Worm (Caenorhabditis elegans) whole organism, L1 larva: ENCODE data around the gene F55G7.4.
A peak's percentile ranks its signal among the peaks of the same experiment; 100 is the strongest.

Experiments used
- C34B4.2 ChIP-seq: sonication (generic microtip); optimal IDR thresholded peaks from 2 replicates; lab custom pipeline; 2017; ENCODE audit warnings: mild to moderate bottlenecking, missing genetic modification characterization, missing compliant biosample characterization
- F16B12.6 ChIP-seq: fragments of 150-350 bp; optimal IDR thresholded peaks from 2 replicates; lab custom pipeline; 2014; ENCODE audit warnings: missing biosample characterization, missing genetic modification characterization
- alr-1 ChIP-seq: fragments of 200-800 bp; sonication (Bioruptor generic); optimal IDR thresholded peaks from 2 replicates; lab custom pipeline; 2018; ENCODE audit warnings: borderline replicate concordance, mild to moderate bottlenecking, missing genetic modification characterization, missing compliant biosample characterization
- ceh-63 ChIP-seq: fragments of 200-800 bp; sonication (Bioruptor generic); optimal IDR thresholded peaks from 2 replicates; lab custom pipeline; 2018; ENCODE audit warnings: mild to moderate bottlenecking, missing genetic modification characterization, missing compliant biosample characterization
- ceh-8 ChIP-seq: fragments of 200-800 bp; sonication (Bioruptor generic); optimal IDR thresholded peaks from 2 replicates; lab custom pipeline; 2018; ENCODE audit warnings: mild to moderate bottlenecking, missing genetic modification characterization, moderate library complexity, missing compliant biosample characterization
- ceh-82 ChIP-seq, 3 experiments: fragments of 150-350 bp in 1 of 3; sonication (generic microtip) in 2 of 3; optimal IDR thresholded peaks; 2 replicates each; lab custom pipeline; 2014 to 2017; ENCODE audit warnings: missing biosample characterization in 3 of 3, missing genetic modification characterization in 3 of 3
- ceh-88 ChIP-seq: fragments of 200-800 bp; sonication (Bioruptor generic); IDR thresholded peaks from 2 replicates; pipeline ENCODE4 v1.3.6; 2022; ENCODE audit warnings: missing genetic modification characterization, missing compliant biosample characterization
- ces-1 ChIP-seq: fragments of 150-350 bp; optimal IDR thresholded peaks from 2 replicates; lab custom pipeline; 2014; ENCODE audit warnings: missing biosample characterization, missing genetic modification reagents, missing genetic modification characterization
- efl-1 ChIP-seq, 4 experiments: fragments of 150-350 bp; optimal IDR thresholded peaks in 3 of 4; peaks in 1 of 4; 1 replicate in 1 of 4; 2 replicates in 3 of 4; lab custom pipeline; 2014; ENCODE audit warnings: missing biosample characterization in 2 of 4, missing genetic modification characterization in 2 of 4, missing genetic modification reagents in 2 of 4
- egl-13 ChIP-seq: sonication (generic microtip); optimal IDR thresholded peaks from 2 replicates; lab custom pipeline; 2016; ENCODE audit warnings: missing genotype, missing genetic modification reagents, missing genetic modification characterization, missing compliant biosample characterization
- egl-27 ChIP-seq, 2 experiments: fragments of 150-350 bp in 1 of 2; sonication (generic microtip); optimal IDR thresholded peaks; 3 replicates each; lab custom pipeline; 2017 to 2018; ENCODE audit warnings: missing biosample characterization in 2 of 2, missing genetic modification characterization in 2 of 2, missing genetic modification reagents in 2 of 2
- elt-2 ChIP-seq: sonication (generic microtip); optimal IDR thresholded peaks from 2 replicates; lab custom pipeline; 2016; ENCODE audit warnings: missing genetic modification characterization, mild to moderate bottlenecking, inconsistent platforms, missing compliant biosample characterization, missing genetic modification reagents
- ets-5 ChIP-seq: fragments of 200-800 bp; sonication (Bioruptor generic); IDR thresholded peaks from 2 replicates; pipeline ENCODE4 v1.3.6; 2022; ENCODE audit warnings: missing genetic modification characterization, missing compliant biosample characterization
- fkh-10 ChIP-seq: sonication (generic microtip); optimal IDR thresholded peaks from 2 replicates; lab custom pipeline; 2017; ENCODE audit warnings: missing biosample characterization, missing genetic modification reagents, missing genetic modification characterization
- fkh-4 ChIP-seq: sonication (generic microtip); optimal IDR thresholded peaks from 2 replicates; lab custom pipeline; 2016; ENCODE audit warnings: missing compliant biosample characterization, missing genetic modification characterization, borderline replicate concordance
- fkh-8 ChIP-seq: sonication (generic microtip); optimal IDR thresholded peaks from 2 replicates; lab custom pipeline; 2016; ENCODE audit warnings: mild to moderate bottlenecking, missing genetic modification characterization, missing compliant biosample characterization
- fos-1 ChIP-seq: fragments of 150-350 bp; optimal IDR thresholded peaks from 2 replicates; lab custom pipeline; 2014; ENCODE audit warnings: missing biosample characterization, missing genetic modification characterization
- grh-1 ChIP-seq: fragments of 200-800 bp; sonication (Bioruptor generic); IDR thresholded peaks from 2 replicates; pipeline ENCODE4 v1.3.6; 2022; ENCODE audit warnings: missing genetic modification reagents, missing genetic modification characterization, missing compliant biosample characterization
- hlh-17 ChIP-seq: fragments of 200-800 bp; sonication (Bioruptor generic); optimal IDR thresholded peaks from 2 replicates; lab custom pipeline; 2018; ENCODE audit warnings: missing genetic modification characterization, mild to moderate bottlenecking, missing compliant biosample characterization, moderate library complexity, borderline replicate concordance
- hlh-4 ChIP-seq: sonication (generic microtip); optimal IDR thresholded peaks from 2 replicates; lab custom pipeline; 2016; ENCODE audit warnings: mild to moderate bottlenecking, missing genetic modification characterization, missing compliant biosample characterization
- hpl-2 ChIP-seq: fragments of 150-350 bp; optimal IDR thresholded peaks from 2 replicates; lab custom pipeline; 2014; ENCODE audit warnings: missing biosample characterization, missing genetic modification reagents, missing genetic modification characterization
- irx-1 ChIP-seq: sonication (generic microtip); optimal IDR thresholded peaks from 2 replicates; lab custom pipeline; 2016; ENCODE audit warnings: missing genetic modification characterization, missing compliant biosample characterization
- jun-1 ChIP-seq: fragments of 150-350 bp; optimal IDR thresholded peaks from 2 replicates; lab custom pipeline; 2014; ENCODE audit warnings: missing biosample characterization, missing genetic modification reagents, missing genetic modification characterization
- lin-15B ChIP-seq: fragments of 150-350 bp; sonication (generic microtip); optimal IDR thresholded peaks from 3 replicates; lab custom pipeline; 2014; ENCODE audit warnings: missing biosample characterization, missing genetic modification characterization
- mab-9 ChIP-seq: fragments of 200-800 bp; sonication (Bioruptor generic); IDR thresholded peaks from 2 replicates; pipeline ENCODE4 v1.3.6; 2022; ENCODE audit warnings: missing genetic modification reagents, missing genetic modification characterization, missing compliant biosample characterization
- mdl-1 ChIP-seq, 2 experiments: fragments of 150-350 bp; optimal IDR thresholded peaks; 2 replicates each; lab custom pipeline; 2014 to 2017; ENCODE audit warnings: missing biosample characterization in 2 of 2, missing genetic modification characterization in 2 of 2, inconsistent platforms in 1 of 2
- mef-2 ChIP-seq: fragments of 150-350 bp; optimal IDR thresholded peaks from 2 replicates; lab custom pipeline; 2014; ENCODE audit warnings: missing biosample characterization, missing genetic modification characterization
- mep-1 ChIP-seq: fragments of 150-350 bp; optimal IDR thresholded peaks from 2 replicates; lab custom pipeline; 2014; ENCODE audit warnings: missing biosample characterization, missing genetic modification characterization
- nhr-12 ChIP-seq: sonication (generic microtip); optimal IDR thresholded peaks from 2 replicates; lab custom pipeline; 2017; ENCODE audit warnings: missing biosample characterization, missing genetic modification characterization
- nhr-19 ChIP-seq: fragments of 200-800 bp; sonication (Bioruptor generic); conservative IDR thresholded peaks from 2 replicates; pipeline ENCODE4 v1.3.6; 2022; ENCODE audit warnings: missing genetic modification characterization, missing compliant biosample characterization
- nhr-237 ChIP-seq: fragments of 150-350 bp; optimal IDR thresholded peaks from 2 replicates; lab custom pipeline; 2014; ENCODE audit warnings: missing biosample characterization, missing genetic modification characterization
- nhr-28 ChIP-seq: fragments of 150-350 bp; optimal IDR thresholded peaks from 2 replicates; lab custom pipeline; 2014; ENCODE audit warnings: missing biosample characterization, missing genetic modification characterization
- nhr-47 ChIP-seq: sonication (generic microtip); optimal IDR thresholded peaks from 2 replicates; lab custom pipeline; 2016; ENCODE audit warnings: mild to moderate bottlenecking, missing genetic modification characterization, moderate library complexity, missing compliant biosample characterization
- nhr-76 ChIP-seq: sonication (generic microtip); optimal IDR thresholded peaks from 2 replicates; lab custom pipeline; 2017; ENCODE audit warnings: missing biosample characterization, missing genetic modification characterization
- nhr-77 ChIP-seq: fragments of 150-350 bp; optimal IDR thresholded peaks from 2 replicates; lab custom pipeline; 2014; ENCODE audit warnings: missing biosample characterization, missing genetic modification characterization
- nhr-85 ChIP-seq: sonication (generic microtip); peaks from one replicate; lab custom pipeline; 2016; ENCODE audit warnings: missing genetic modification characterization, inconsistent platforms, missing compliant biosample characterization
- nhr-90 ChIP-seq: sonication (generic microtip); optimal IDR thresholded peaks from 2 replicates; lab custom pipeline; 2016; ENCODE audit warnings: mild to moderate bottlenecking, missing genetic modification characterization, missing compliant biosample characterization; ENCODE audit not compliant: poor library complexity
- pqm-1 ChIP-seq: sonication (generic microtip); optimal IDR thresholded peaks from 3 replicates; lab custom pipeline; 2017; ENCODE audit warnings: missing biosample characterization, missing genetic modification characterization
- skn-1 ChIP-seq: fragments of 150-350 bp; optimal IDR thresholded peaks from 2 replicates; lab custom pipeline; 2014; ENCODE audit warnings: missing biosample characterization, missing genetic modification characterization
- snu-23 ChIP-seq: sonication (generic microtip); optimal IDR thresholded peaks from 2 replicates; lab custom pipeline; 2016; ENCODE audit warnings: missing genetic modification characterization, missing compliant biosample characterization
- tbx-2 ChIP-seq: sonication (generic microtip); optimal IDR thresholded peaks from 2 replicates; lab custom pipeline; 2016; ENCODE audit warnings: missing genetic modification characterization, missing compliant biosample characterization
- unc-130 ChIP-seq: fragments of 150-350 bp; optimal IDR thresholded peaks from 2 replicates; lab custom pipeline; 2017; ENCODE audit warnings: missing biosample characterization, missing genetic modification characterization, inconsistent platforms
- unc-98 ChIP-seq: fragments of 200-800 bp; sonication (Bioruptor generic); IDR thresholded peaks from 2 replicates; pipeline ENCODE4 v1.3.6; 2022; ENCODE audit warnings: missing genetic modification characterization, missing compliant biosample characterization
- xbp-1 ChIP-seq: sonication (generic microtip); optimal IDR thresholded peaks from 2 replicates; lab custom pipeline; 2016; ENCODE audit warnings: missing genetic modification characterization, missing compliant biosample characterization
- ztf-11 ChIP-seq, 2 experiments: sonication (generic microtip); optimal IDR thresholded peaks; 2 replicates each; lab custom pipeline; 2016 to 2017; ENCODE audit warnings: missing genetic modification characterization in 2 of 2, missing biosample characterization in 1 of 2, missing compliant biosample characterization in 1 of 2

The F55G7.4 gene

DNA sequence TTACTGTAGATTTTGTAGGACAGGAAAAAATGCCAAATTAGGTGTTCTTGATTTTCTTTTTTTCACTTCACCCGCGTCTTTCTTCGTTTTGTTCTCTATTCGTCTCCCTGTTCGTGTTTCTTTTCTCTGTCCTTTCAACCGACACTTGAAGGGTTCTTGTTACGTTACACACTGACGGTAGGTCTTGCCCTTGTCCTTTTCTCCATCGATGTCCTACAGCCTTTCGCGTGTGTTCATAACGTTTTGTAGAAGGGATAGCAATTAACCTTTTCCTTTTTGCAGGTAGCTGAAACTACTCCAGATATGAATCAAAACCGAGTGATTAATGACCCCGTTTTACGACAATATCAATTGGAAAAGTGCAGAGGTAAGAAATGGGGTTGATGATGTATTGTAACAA lies 3.5 kb upstream of the F55G7.4 start, which contains the start of gene F55G7.1 (continued):
- no peak for TF ChIP-seq fkh-4 (tag; lab: Kevin White, UChicago)
- TF ChIP-seq unc-130 (tag; lab: Kevin White, UChicago): no peak
- TF ChIP-seq nhr-28 (tag; lab: Kevin White, UChicago): no peak
- TF ChIP-seq grh-1 (GFP tag; lab: Robert Waterston, UW): no peak
- TF ChIP-seq mab-9: no peak
- TF ChIP-seq ets-5 (GFP tag; lab: Robert Waterston, UW): no peak
- no peak for TF ChIP-seq pqm-1 (tag; lab: Kevin White, UChicago)

DNA sequence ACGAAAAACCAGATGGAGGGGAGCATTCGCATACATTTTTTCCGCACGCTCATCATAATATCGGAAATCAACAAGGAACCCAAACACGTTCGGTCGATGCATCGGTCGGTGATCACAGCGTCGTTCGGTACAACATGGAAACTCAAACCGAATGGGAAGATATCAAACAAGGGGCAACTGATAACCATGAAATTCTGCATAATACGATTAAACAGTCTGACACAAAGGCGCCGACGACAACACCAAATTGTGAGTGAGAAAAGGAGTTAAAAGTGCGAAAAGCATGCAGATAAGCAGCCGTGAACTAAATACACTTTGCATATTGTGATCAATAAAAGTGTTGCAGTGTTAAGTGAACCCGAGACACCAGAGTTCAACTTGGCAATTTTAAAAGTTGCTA lies 2.4 kb upstream of the F55G7.4 start:
- TF ChIP-seq nhr-77 (tag; lab: Kevin White, UChicago) (no peak), mep-1 (no peak), ces-1 (no peak), alr-1 (no peak), grh-1 (GFP tag; lab: Robert Waterston, UW) (no peak), nhr-237 (no peak)

DNA sequence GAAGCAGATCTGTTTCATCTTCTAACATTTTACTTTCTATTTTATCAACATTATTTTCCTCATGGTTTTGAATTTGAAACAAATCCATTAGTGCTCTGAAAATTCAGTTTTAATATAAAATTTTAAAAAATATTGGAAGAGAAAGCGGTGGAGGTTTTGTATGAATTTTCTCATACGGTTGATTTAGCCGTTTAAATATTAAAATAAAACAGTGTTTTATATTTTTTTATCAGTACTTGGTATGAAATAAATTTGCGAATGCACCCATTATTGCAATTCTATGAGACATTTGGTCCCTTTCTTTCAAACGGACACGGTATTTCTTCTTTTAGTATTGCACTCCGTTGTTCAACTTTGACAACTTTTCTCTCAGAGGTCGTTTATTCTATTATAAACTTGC lies 3.9 kb downstream of the F55G7.4 start, which contains the start of gene dot-1.4:
dot-1.4 (minus strand) TSS at position 101 of the 400 bp plus-strand sequence.
- TF ChIP-seq hlh-4 (tag; lab: Kevin White, UChicago) (no peak), fkh-8 (no peak), skn-1 (tag; lab: Kevin White, UChicago) (no peak), egl-13 (no peak), nhr-28 (tag; lab: Kevin White, UChicago) (no peak)

DNA sequence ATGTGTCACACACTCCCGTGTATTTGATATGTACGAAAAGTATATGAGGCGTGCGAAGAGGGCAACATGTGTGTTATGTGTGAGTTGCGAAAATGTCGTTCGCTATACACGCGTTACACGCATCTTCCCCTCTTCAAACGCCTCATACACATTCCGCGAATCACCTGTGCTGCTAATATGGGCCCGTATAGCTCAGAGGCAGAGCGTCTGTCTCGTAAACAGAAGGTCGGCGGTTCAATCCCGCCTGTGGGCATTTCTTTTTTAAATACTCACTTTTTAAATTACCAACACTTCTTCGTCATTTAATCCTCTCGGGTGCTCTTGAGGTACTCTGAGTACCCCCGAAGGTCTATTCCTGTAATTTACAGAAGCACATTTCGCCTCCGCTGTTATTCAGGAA lies 5.9 kb downstream of the F55G7.4 start:
- TF ChIP-seq xbp-1 (no peak), nhr-19 (no peak), C34B4.2 (tag; lab: Kevin White, UChicago) (no peak)

DNA sequence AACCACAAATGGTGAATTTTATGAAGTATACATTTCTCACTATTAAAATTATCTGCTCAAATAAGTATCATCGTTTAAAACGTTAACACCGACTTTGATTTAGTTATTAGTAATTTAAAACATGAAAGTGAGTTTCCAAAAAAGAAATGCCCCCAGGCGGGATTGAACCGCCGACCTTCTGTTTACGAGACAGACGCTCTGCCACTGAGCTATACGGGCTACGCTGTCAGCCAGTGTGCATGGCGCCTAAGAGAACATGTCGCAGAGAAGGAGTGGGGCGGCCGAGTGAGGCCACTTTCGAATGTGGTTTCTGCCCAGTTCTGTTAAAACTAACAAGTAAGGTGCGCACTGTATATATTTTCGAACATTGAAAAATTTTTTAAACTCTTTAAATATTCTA lies 7.2 kb downstream of the F55G7.4 start:
- TF ChIP-seq nhr-76 (tag; lab: Kevin White, UChicago) (no peak), jun-1 (tag; lab: Kevin White, UChicago) (peak; percentile 43), hpl-2 (GFP tag; lab: Kevin White, UChicago) (no peak), grh-1 (GFP tag; lab: Robert Waterston, UW) (no peak; the same call in 1 of the 2 replicates), tbx-2 (tag; lab: Kevin White, UChicago) (peak; percentile 43), nhr-47 (tag; lab: Kevin White, UChicago) (peak; percentile 78), nhr-77 (tag; lab: Kevin White, UChicago) (peak; percentile 43), ceh-88 (GFP tag; lab: Robert Waterston, UW) (peak; percentile 49; the same call in 1 of the 2 replicates), efl-1 (optimal IDR thresholded peaks at IDR 0.05; lab: Kevin White, UChicago) (peak; percentile 11 to 24), efl-1 (GFP tag; optimal IDR thresholded peaks at IDR 0.05 in 1 of 2; lab: Kevin White, UChicago) (peak in 1 of 2 experiments; percentile 91), nhr-12 (tag; lab: Kevin White, UChicago) (no peak), snu-23 (GFP tag; lab: Kevin White, UChicago) (peak; percentile 79), mef-2 (tag; lab: Kevin White, UChicago) (no peak), unc-98 (GFP tag; lab: Robert Waterston, UW) (no peak), ces-1 (no peak), pqm-1 (tag; lab: Kevin White, UChicago) (no peak), lin-15B (tag; lab: Kevin White, UChicago) (no peak), nhr-28 (tag; lab: Kevin White, UChicago) (no peak), irx-1 (no peak), elt-2 (tag; lab: Kevin White, UChicago) (peak; percentile 18), ztf-11 (tag; optimal IDR thresholded peaks at IDR 0.05; lab: Kevin White, UChicago) (no peak), mdl-1 (tag; optimal IDR thresholded peaks at IDR 0.05; lab: Kevin White, UChicago) (peak in 1 of 2 experiments; percentile 21), fkh-10 (GFP tag; lab: Kevin White, UChicago) (peak; percentile 43), nhr-90 (tag; lab: Kevin White, UChicago) (peak; percentile 57), ceh-63 (GFP tag; lab: Kevin White, UChicago) (no peak), hlh-17 (no peak), egl-27 (tag; optimal IDR thresholded peaks at IDR 0.05; lab: Kevin White, UChicago) (no peak), fos-1 (tag; lab: Kevin White, UChicago) (peak; percentile 10), F16B12.6 (no peak), C34B4.2 (tag; lab: Kevin White, UChicago) (no peak), ceh-8 (GFP tag; lab: Kevin White, UChicago) (no peak), nhr-85 (no peak), ceh-82 (tag; optimal IDR thresholded peaks at IDR 0.05; lab: Kevin White, UChicago) (peak; percentile 58 to 69 (median 63))
